Worm (Caenorhabditis elegans) whole organism, L1 larva: ENCODE measurements around the gene ugt-9.

Experiments used
- C16A3.4 ChIP-seq: fragments of 150-350 bp; optimal IDR thresholded peaks from 2 replicates; lab custom pipeline; 2014; ENCODE audit warnings: missing biosample characterization, missing genetic modification characterization
- F16B12.6 ChIP-seq: fragments of 150-350 bp; optimal IDR thresholded peaks from 2 replicates; lab custom pipeline; 2014; ENCODE audit warnings: missing biosample characterization, missing genetic modification characterization
- Y116A8C.19 ChIP-seq: sonication (generic microtip); optimal IDR thresholded peaks from 2 replicates; lab custom pipeline; 2016; ENCODE audit warnings: missing compliant biosample characterization, missing genetic modification characterization, borderline replicate concordance
- aha-1 ChIP-seq: fragments of 150-350 bp; optimal IDR thresholded peaks from 2 replicates; lab custom pipeline; 2014; ENCODE audit warnings: missing biosample characterization, missing genetic modification characterization
- aly-2 ChIP-seq: fragments of 150-350 bp; optimal IDR thresholded peaks from 2 replicates; lab custom pipeline; 2014; ENCODE audit warnings: missing biosample characterization, missing genetic modification characterization
- blmp-1 ChIP-seq: fragments of 150-350 bp; optimal IDR thresholded peaks from 2 replicates; lab custom pipeline; 2014; ENCODE audit warnings: missing biosample characterization, missing genetic modification characterization
- ceh-63 ChIP-seq: fragments of 200-800 bp; sonication (Bioruptor generic); optimal IDR thresholded peaks from 2 replicates; lab custom pipeline; 2018; ENCODE audit warnings: mild to moderate bottlenecking, missing genetic modification characterization, missing compliant biosample characterization
- ceh-82 ChIP-seq, 3 experiments: fragments of 150-350 bp in 1 of 3; sonication (generic microtip) in 2 of 3; optimal IDR thresholded peaks; 2 replicates each; lab custom pipeline; 2014 to 2017; ENCODE audit warnings: missing biosample characterization in 3 of 3, missing genetic modification characterization in 3 of 3
- ceh-88 ChIP-seq: fragments of 200-800 bp; sonication (Bioruptor generic); IDR thresholded peaks from 2 replicates; pipeline ENCODE4 v1.3.6; 2022; ENCODE audit warnings: missing genetic modification characterization, missing compliant biosample characterization
- dpl-1 ChIP-seq, 3 experiments: fragments of 150-350 bp in 2 of 3; sonication (generic microtip) in 1 of 3; optimal IDR thresholded peaks; 2 replicates each; lab custom pipeline; 2014 to 2017; ENCODE audit warnings: missing biosample characterization in 3 of 3, missing genetic modification characterization in 3 of 3, missing genetic modification reagents in 3 of 3
- dsc-1 ChIP-seq: sonication (generic microtip); optimal IDR thresholded peaks from 2 replicates; lab custom pipeline; 2016; ENCODE audit warnings: mild to moderate bottlenecking, missing genetic modification characterization, missing compliant biosample characterization
- efl-3 ChIP-seq: fragments of 200-800 bp; sonication (Bioruptor generic); optimal IDR thresholded peaks from 2 replicates; lab custom pipeline; 2018; ENCODE audit warnings: mild to moderate bottlenecking, missing genetic modification characterization, missing compliant biosample characterization
- egl-13 ChIP-seq: sonication (generic microtip); optimal IDR thresholded peaks from 2 replicates; lab custom pipeline; 2016; ENCODE audit warnings: missing genotype, missing genetic modification reagents, missing genetic modification characterization, missing compliant biosample characterization
- ets-5 ChIP-seq: fragments of 200-800 bp; sonication (Bioruptor generic); IDR thresholded peaks from 2 replicates; pipeline ENCODE4 v1.3.6; 2022; ENCODE audit warnings: missing genetic modification characterization, missing compliant biosample characterization
- fkh-10 ChIP-seq: sonication (generic microtip); optimal IDR thresholded peaks from 2 replicates; lab custom pipeline; 2017; ENCODE audit warnings: missing biosample characterization, missing genetic modification reagents, missing genetic modification characterization
- fkh-4 ChIP-seq: sonication (generic microtip); optimal IDR thresholded peaks from 2 replicates; lab custom pipeline; 2016; ENCODE audit warnings: missing compliant biosample characterization, missing genetic modification characterization, borderline replicate concordance
- fkh-8 ChIP-seq: sonication (generic microtip); optimal IDR thresholded peaks from 2 replicates; lab custom pipeline; 2016; ENCODE audit warnings: mild to moderate bottlenecking, missing genetic modification characterization, missing compliant biosample characterization
- fos-1 ChIP-seq: fragments of 150-350 bp; optimal IDR thresholded peaks from 2 replicates; lab custom pipeline; 2014; ENCODE audit warnings: missing biosample characterization, missing genetic modification characterization
- grh-1 ChIP-seq: fragments of 200-800 bp; sonication (Bioruptor generic); IDR thresholded peaks from 2 replicates; pipeline ENCODE4 v1.3.6; 2022; ENCODE audit warnings: missing genetic modification reagents, missing genetic modification characterization, missing compliant biosample characterization
- hlh-4 ChIP-seq: sonication (generic microtip); optimal IDR thresholded peaks from 2 replicates; lab custom pipeline; 2016; ENCODE audit warnings: mild to moderate bottlenecking, missing genetic modification characterization, missing compliant biosample characterization
- isw-1 ChIP-seq: fragments of 200-800 bp; sonication (Bioruptor generic); IDR thresholded peaks from 2 replicates; pipeline ENCODE4 v1.3.6; 2022; ENCODE audit warnings: missing genetic modification characterization, missing compliant biosample characterization
- lin-13 ChIP-seq: fragments of 150-350 bp; optimal IDR thresholded peaks from 2 replicates; lab custom pipeline; 2014; ENCODE audit warnings: missing biosample characterization, missing genetic modification reagents, missing genetic modification characterization
- lin-14 ChIP-seq: fragments of 200-800 bp; sonication (Bioruptor generic); optimal IDR thresholded peaks from 2 replicates; lab custom pipeline; 2018; ENCODE audit warnings: mild to moderate bottlenecking, missing genetic modification characterization, moderate library complexity, missing compliant biosample characterization
- lin-15B ChIP-seq: fragments of 150-350 bp; sonication (generic microtip); optimal IDR thresholded peaks from 3 replicates; lab custom pipeline; 2014; ENCODE audit warnings: missing biosample characterization, missing genetic modification characterization
- lin-35 ChIP-seq, 2 experiments: fragments of 150-350 bp; optimal IDR thresholded peaks; 2 replicates each; lab custom pipeline; 2014; ENCODE audit warnings: missing biosample characterization in 2 of 2, missing genetic modification characterization in 2 of 2, missing genetic modification reagents in 2 of 2
- lsy-2 ChIP-seq, 2 experiments: fragments of 150-350 bp; optimal IDR thresholded peaks; 2 replicates each; lab custom pipeline; 2014; ENCODE audit warnings: missing biosample characterization in 2 of 2, missing genetic modification characterization in 2 of 2
- mab-9 ChIP-seq: fragments of 200-800 bp; sonication (Bioruptor generic); IDR thresholded peaks from 2 replicates; pipeline ENCODE4 v1.3.6; 2022; ENCODE audit warnings: missing genetic modification reagents, missing genetic modification characterization, missing compliant biosample characterization
- mef-2 ChIP-seq: fragments of 150-350 bp; optimal IDR thresholded peaks from 2 replicates; lab custom pipeline; 2014; ENCODE audit warnings: missing biosample characterization, missing genetic modification characterization
- mep-1 ChIP-seq: fragments of 150-350 bp; optimal IDR thresholded peaks from 2 replicates; lab custom pipeline; 2014; ENCODE audit warnings: missing biosample characterization, missing genetic modification characterization
- nhr-11 ChIP-seq: fragments of 150-350 bp; optimal IDR thresholded peaks from 2 replicates; lab custom pipeline; 2014; ENCODE audit warnings: missing biosample characterization, missing genetic modification characterization
- nhr-12 ChIP-seq: sonication (generic microtip); optimal IDR thresholded peaks from 2 replicates; lab custom pipeline; 2017; ENCODE audit warnings: missing biosample characterization, missing genetic modification characterization
- nhr-19 ChIP-seq: fragments of 200-800 bp; sonication (Bioruptor generic); conservative IDR thresholded peaks from 2 replicates; pipeline ENCODE4 v1.3.6; 2022; ENCODE audit warnings: missing genetic modification characterization, missing compliant biosample characterization
- nhr-20 ChIP-seq: sonication (generic microtip); optimal IDR thresholded peaks from 2 replicates; lab custom pipeline; 2016; ENCODE audit warnings: mild to moderate bottlenecking, missing genetic modification characterization, missing compliant biosample characterization
- nhr-28 ChIP-seq: fragments of 150-350 bp; optimal IDR thresholded peaks from 2 replicates; lab custom pipeline; 2014; ENCODE audit warnings: missing biosample characterization, missing genetic modification characterization
- nhr-47 ChIP-seq: sonication (generic microtip); optimal IDR thresholded peaks from 2 replicates; lab custom pipeline; 2016; ENCODE audit warnings: mild to moderate bottlenecking, missing genetic modification characterization, moderate library complexity, missing compliant biosample characterization
- nhr-71 ChIP-seq: sonication (generic microtip); optimal IDR thresholded peaks from 2 replicates; lab custom pipeline; 2016; ENCODE audit warnings: mild to moderate bottlenecking, missing genetic modification characterization, moderate library complexity, missing compliant biosample characterization
- nhr-76 ChIP-seq: sonication (generic microtip); optimal IDR thresholded peaks from 2 replicates; lab custom pipeline; 2017; ENCODE audit warnings: missing biosample characterization, missing genetic modification characterization
- nhr-77 ChIP-seq: fragments of 150-350 bp; optimal IDR thresholded peaks from 2 replicates; lab custom pipeline; 2014; ENCODE audit warnings: missing biosample characterization, missing genetic modification characterization
- nhr-84 ChIP-seq: sonication (generic microtip); optimal IDR thresholded peaks from 2 replicates; lab custom pipeline; 2017; ENCODE audit warnings: missing biosample characterization, missing genetic modification characterization
- nhr-85 ChIP-seq: sonication (generic microtip); peaks from one replicate; lab custom pipeline; 2016; ENCODE audit warnings: missing genetic modification characterization, inconsistent platforms, missing compliant biosample characterization
- pag-3 ChIP-seq: sonication (generic microtip); optimal IDR thresholded peaks from 2 replicates; lab custom pipeline; 2017; ENCODE audit warnings: missing genetic modification characterization, mild to moderate bottlenecking, missing compliant biosample characterization, antibody characterized with exemption, borderline replicate concordance; ENCODE audit not compliant: insufficient read depth
- pax-3 ChIP-seq: fragments of 200-800 bp; sonication (Bioruptor generic); optimal IDR thresholded peaks from 2 replicates; lab custom pipeline; 2018; ENCODE audit warnings: mild to moderate bottlenecking, missing genetic modification characterization, moderate library complexity, missing compliant biosample characterization
- pqm-1 ChIP-seq: sonication (generic microtip); optimal IDR thresholded peaks from 3 replicates; lab custom pipeline; 2017; ENCODE audit warnings: missing biosample characterization, missing genetic modification characterization
- snpc-4 ChIP-seq: fragments of 150-350 bp; optimal IDR thresholded peaks from 2 replicates; lab custom pipeline; 2014; ENCODE audit warnings: missing biosample characterization, missing genetic modification characterization
- sptf-1 ChIP-seq: fragments of 150-350 bp; optimal IDR thresholded peaks from 2 replicates; lab custom pipeline; 2014; ENCODE audit warnings: missing biosample characterization, missing genetic modification characterization
- tlp-1 ChIP-seq: fragments of 150-350 bp; optimal IDR thresholded peaks from 2 replicates; lab custom pipeline; 2014; ENCODE audit warnings: missing biosample characterization, missing genetic modification characterization
- unc-62 ChIP-seq: fragments of 150-350 bp; optimal IDR thresholded peaks from 2 replicates; lab custom pipeline; 2014; ENCODE audit warnings: missing biosample characterization, missing genetic modification reagents, missing genetic modification characterization
- unc-86 ChIP-seq: sonication (generic microtip); optimal IDR thresholded peaks from 2 replicates; lab custom pipeline; 2016; ENCODE audit warnings: missing genetic modification characterization, missing compliant biosample characterization
- unc-98 ChIP-seq: fragments of 200-800 bp; sonication (Bioruptor generic); IDR thresholded peaks from 2 replicates; pipeline ENCODE4 v1.3.6; 2022; ENCODE audit warnings: missing genetic modification characterization, missing compliant biosample characterization
- vab-15 ChIP-seq: sonication (generic microtip); optimal IDR thresholded peaks from 2 replicates; lab custom pipeline; 2017; ENCODE audit warnings: missing genotype, mild to moderate bottlenecking, missing genetic modification characterization, missing compliant biosample characterization
- xbp-1 ChIP-seq: sonication (generic microtip); optimal IDR thresholded peaks from 2 replicates; lab custom pipeline; 2016; ENCODE audit warnings: missing genetic modification characterization, missing compliant biosample characterization
- zag-1 ChIP-seq: fragments of 150-350 bp; optimal IDR thresholded peaks from 2 replicates; lab custom pipeline; 2014; ENCODE audit warnings: missing biosample characterization, missing genetic modification characterization
- ztf-11 ChIP-seq, 2 experiments: sonication (generic microtip); optimal IDR thresholded peaks; 2 replicates each; lab custom pipeline; 2016 to 2017; ENCODE audit warnings: missing genetic modification characterization in 2 of 2, missing biosample characterization in 1 of 2, missing compliant biosample characterization in 1 of 2

Gene ugt-9

ce11 chrV:4868698-4869097, 27.1 kb upstream of the ugt-9 start:
- TF ChIP-seq F16B12.6 (no peak), fkh-4 (tag; lab: Kevin White, UChicago) (peak; percentile 77), dsc-1 (tag; lab: Kevin White, UChicago) (peak; percentile 94)
- TF ChIP-seq, all 84 proteins: peak for 2

ce11 chrV:4870627-4871026, 25.2 kb upstream of the ugt-9 start:
- TF ChIP-seq xbp-1 (tag; lab: Kevin White, UChicago) (no peak), nhr-20 (tag; lab: Kevin White, UChicago) (peak; percentile 11), zag-1 (tag; lab: Kevin White, UChicago) (no peak), unc-98 (no peak), lin-14 (GFP tag; lab: Kevin White, UChicago) (peak; percentile 44), Y116A8C.19 (tag; lab: Kevin White, UChicago) (no peak), tlp-1 (no peak), nhr-85 (tag; lab: Kevin White, UChicago) (no peak), isw-1 (GFP tag; lab: Robert Waterston, UW) (no peak), blmp-1 (tag; lab: Kevin White, UChicago) (no peak), mef-2 (tag; lab: Kevin White, UChicago) (no peak), fkh-10 (GFP tag; lab: Kevin White, UChicago) (no peak), nhr-28 (tag; lab: Kevin White, UChicago) (no peak), dpl-1 (GFP tag; optimal IDR thresholded peaks at IDR 0.05; lab: Kevin White, UChicago) (no peak), nhr-19 (GFP tag; lab: Robert Waterston, UW) (no peak), hlh-4 (tag; lab: Kevin White, UChicago) (peak; percentile 73), fos-1 (tag; lab: Kevin White, UChicago) (no peak), grh-1 (GFP tag; lab: Robert Waterston, UW) (no peak), efl-3 (GFP tag; lab: Kevin White, UChicago) (no peak), lsy-2 (tag; optimal IDR thresholded peaks at IDR 0.05; lab: Kevin White, UChicago) (no peak), sptf-1 (tag; lab: Kevin White, UChicago) (no peak), unc-86 (tag; lab: Kevin White, UChicago) (no peak), lin-35 (GFP tag; optimal IDR thresholded peaks at IDR 0.05; lab: Kevin White, UChicago) (no peak), fkh-8 (tag; lab: Kevin White, UChicago) (peak; percentile 58), ceh-82 (tag; optimal IDR thresholded peaks at IDR 0.05; lab: Kevin White, UChicago) (no peak), pag-3 (no peak), unc-62 (GFP tag; lab: Kevin White, UChicago) (no peak), mep-1 (no peak), nhr-12 (no peak), nhr-84 (tag; lab: Kevin White, UChicago) (no peak), vab-15 (no peak), ceh-88 (no peak), nhr-47 (peak; percentile 49), nhr-77 (tag; lab: Kevin White, UChicago) (no peak), ceh-63 (GFP tag; lab: Kevin White, UChicago) (no peak), pqm-1 (tag; lab: Kevin White, UChicago) (no peak), lin-15B (no peak), nhr-11 (tag; lab: Kevin White, UChicago) (peak; percentile 68), nhr-71 (peak; percentile 52), C16A3.4 (tag; lab: Kevin White, UChicago) (no peak), pax-3 (tag; lab: Kevin White, UChicago) (no peak), snpc-4 (tag; lab: Kevin White, UChicago) (no peak), nhr-76 (no peak), mab-9 (no peak), lin-13 (GFP tag; lab: Kevin White, UChicago) (no peak), aha-1 (tag; lab: Kevin White, UChicago) (no peak), egl-13 (tag; lab: Kevin White, UChicago) (no peak), ets-5 (no peak), ztf-11 (tag; optimal IDR thresholded peaks at IDR 0.05; lab: Kevin White, UChicago) (no peak), aly-2 (no peak)
